Worm (Caenorhabditis elegans): Measurements from ENCODE around the gene Y54E2A.10.

ce11 chrII:14818376-14818775 is 27.5 kb downstream of the Y54E2A.10 start, which contains the start of gene nhr-61:
- no peak for TF ChIP-seq ama-1 (optimal IDR thresholded peaks at IDR 0.05)
- TF ChIP-seq unc-62 (GFP tag; optimal IDR thresholded peaks at IDR 0.05): no peak
- TF ChIP-seq aha-1 (tag; optimal IDR thresholded peaks at IDR 0.05): no peak
- no peak for TF ChIP-seq snpc-4 (tag; optimal IDR thresholded peaks at IDR 0.05)
- TF ChIP-seq pqm-1 (tag; optimal IDR thresholded peaks at IDR 0.05): no peak
- TF ChIP-seq nhr-77 (tag; optimal IDR thresholded peaks at IDR 0.05): no peak
